Fruit fly (Drosophila melanogaster) whole organism, embryonic: ENCODE measurements around the gene Cyp18a1.

Source experiments
- CG10267 ChIP-seq: fragments of 200-800 bp; sonication (Bioruptor generic); optimal IDR thresholded peaks from 2 replicates; lab custom pipeline; 2018; ENCODE audit warnings: missing biosample characterization, mild to moderate bottlenecking, missing genetic modification characterization, moderate library complexity
- CG10431 ChIP-seq: fragments of 200-800 bp; sonication (Bioruptor generic); optimal IDR thresholded peaks from 3 replicates; lab custom pipeline; 2018; ENCODE audit warnings: missing biosample characterization, mild to moderate bottlenecking, missing genetic modification characterization
- CG10654 ChIP-seq: fragments of 200-800 bp; sonication (Bioruptor generic); optimal IDR thresholded peaks from 2 replicates; lab custom pipeline; 2016; ENCODE audit warnings: missing biosample characterization, missing genetic modification characterization
- CG12659 ChIP-seq: fragments of 200-800 bp; sonication (Bioruptor generic); optimal IDR thresholded peaks from 3 replicates; lab custom pipeline; 2017; ENCODE audit warnings: mild to moderate bottlenecking, missing biosample characterization, missing genetic modification reagents, missing genetic modification characterization
- CG12942 ChIP-seq: fragments of 200-800 bp; sonication (Bioruptor generic); optimal IDR thresholded peaks from 3 replicates; lab custom pipeline; 2016; ENCODE audit warnings: missing biosample characterization, missing genetic modification characterization
- CG13287 ChIP-seq: fragments of 200-800 bp; sonication (Bioruptor generic); IDR thresholded peaks from 2 replicates; pipeline ENCODE4 v1.3.6; 2022; ENCODE audit warnings: missing biosample characterization, missing genetic modification characterization; ENCODE audit not compliant: partially characterized antibody
- CG15479 ChIP-seq: fragments of 200-800 bp; sonication (Bioruptor generic); optimal IDR thresholded peaks from 3 replicates; lab custom pipeline; 2019; ENCODE audit warnings: missing biosample characterization, mild to moderate bottlenecking, missing genetic modification characterization, moderate library complexity
- CG15601 ChIP-seq: fragments of 200-800 bp; sonication (Bioruptor generic); optimal IDR thresholded peaks from 3 replicates; lab custom pipeline; 2019; ENCODE audit warnings: missing biosample characterization, mild to moderate bottlenecking, missing genetic modification characterization, moderate library complexity
- CG16815 ChIP-seq: fragments of 200-800 bp; sonication (Bioruptor generic); optimal IDR thresholded peaks from 3 replicates; lab custom pipeline; 2017; ENCODE audit warnings: missing biosample characterization, mild to moderate bottlenecking, missing genetic modification characterization
- CG2875 ChIP-seq: fragments of 200-800 bp; sonication (Bioruptor generic); optimal IDR thresholded peaks from 2 replicates; lab custom pipeline; 2017; ENCODE audit warnings: missing biosample characterization, mild to moderate bottlenecking, missing genetic modification characterization, missing genetic modification reagents
- CG31365 ChIP-seq: fragments of 200-800 bp; sonication (Bioruptor generic); optimal IDR thresholded peaks from 2 replicates; lab custom pipeline; 2018; ENCODE audit warnings: missing biosample characterization, mild to moderate bottlenecking, missing genetic modification characterization
- CG31388 ChIP-seq: fragments of 200-800 bp; sonication (Bioruptor generic); optimal IDR thresholded peaks from 2 replicates; lab custom pipeline; 2016; ENCODE audit warnings: missing biosample characterization, missing genetic modification characterization
- CG34376 ChIP-seq: fragments of 200-800 bp; sonication (Bioruptor generic); optimal IDR thresholded peaks from 2 replicates; lab custom pipeline; 2018; ENCODE audit warnings: missing biosample characterization, mild to moderate bottlenecking, missing genetic modification characterization
- CG42726 ChIP-seq: fragments of 200-800 bp; sonication (Bioruptor generic); IDR thresholded peaks from 2 replicates; pipeline ENCODE4 v1.3.6; 2022; ENCODE audit warnings: missing biosample characterization, missing genetic modification characterization; ENCODE audit not compliant: partially characterized antibody
- CG6654 ChIP-seq: fragments of 200-800 bp; sonication (Bioruptor generic); optimal IDR thresholded peaks from 2 replicates; lab custom pipeline; 2017; ENCODE audit warnings: missing biosample characterization, mild to moderate bottlenecking, missing genetic modification characterization
- CG7963 ChIP-seq: fragments of 200-800 bp; sonication (Bioruptor generic); IDR thresholded peaks from 3 replicates; pipeline ENCODE4 v1.3.6; 2022; ENCODE audit warnings: missing biosample characterization, missing genetic modification characterization; ENCODE audit not compliant: partially characterized antibody
- CG8944 ChIP-seq: fragments of 200-800 bp; sonication (Bioruptor generic); optimal IDR thresholded peaks from 3 replicates; lab custom pipeline; 2016; ENCODE audit warnings: missing biosample characterization, missing genetic modification characterization
- Dbx ChIP-seq: fragments of 200-800 bp; sonication (Bioruptor generic); IDR thresholded peaks from 3 replicates; pipeline ENCODE4 v1.3.6; 2022; ENCODE audit warnings: missing biosample characterization, missing genetic modification characterization
- Deaf1 ChIP-seq: fragments of 200-800 bp; optimal IDR thresholded peaks from 3 replicates; lab custom pipeline; 2019; ENCODE audit warnings: missing biosample characterization, mild to moderate bottlenecking, missing genetic modification characterization, moderate library complexity
- Dip3 ChIP-seq: fragments of 200-800 bp; sonication (Bioruptor generic); optimal IDR thresholded peaks from 3 replicates; lab custom pipeline; 2016; ENCODE audit warnings: missing biosample characterization, missing genetic modification characterization
- Dref ChIP-seq: fragments of 200-800 bp; sonication (Bioruptor generic); IDR thresholded peaks from 2 replicates; pipeline ENCODE4 v1.3.6; 2022; ENCODE audit warnings: missing biosample characterization, missing genetic modification characterization
- E2f2 ChIP-seq: fragments of 200-800 bp; sonication (Bioruptor generic); IDR thresholded peaks from 2 replicates; pipeline ENCODE4 v1.3.6; 2022; ENCODE audit warnings: missing biosample characterization, missing genetic modification characterization
- Eip74EF ChIP-seq, 2 experiments: fragments of 200-800 bp in 1 of 2; fragments of >200 bp in 1 of 2; sonication (Bioruptor generic) in 1 of 2; optimal IDR thresholded peaks; 2 replicates each; lab custom pipeline; 2017 to 2019; ENCODE audit warnings: missing biosample characterization in 2 of 2, missing genetic modification characterization in 2 of 2, mild to moderate bottlenecking in 1 of 2, moderate library complexity in 1 of 2
- HLH3B ChIP-seq: fragments of 200-800 bp; sonication (Bioruptor generic); IDR thresholded peaks from 2 replicates; pipeline ENCODE4 v1.3.6; 2022; ENCODE audit warnings: missing biosample characterization, missing genetic modification characterization
- HmgZ ChIP-seq: fragments of 200-800 bp; sonication (Bioruptor generic); optimal IDR thresholded peaks from 2 replicates; lab custom pipeline; 2018; ENCODE audit warnings: missing biosample characterization, mild to moderate bottlenecking, missing genetic modification characterization
- MESR4 ChIP-seq: fragments of 200-800 bp; sonication (Bioruptor generic); optimal IDR thresholded peaks from 2 replicates; lab custom pipeline; 2018; ENCODE audit warnings: missing biosample characterization, mild to moderate bottlenecking, missing genetic modification characterization, moderate library complexity
- Meics ChIP-seq: fragments of 200-800 bp; sonication (Bioruptor generic); optimal IDR thresholded peaks from 2 replicates; lab custom pipeline; 2017; ENCODE audit warnings: missing biosample characterization, mild to moderate bottlenecking, missing genetic modification characterization
- Sry-δ ChIP-seq: fragments of 200-800 bp; sonication (Bioruptor generic); optimal IDR thresholded peaks from 2 replicates; lab custom pipeline; 2016; ENCODE audit warnings: missing biosample characterization, missing genetic modification characterization
- TFAM ChIP-seq: fragments of 200-800 bp; sonication (Bioruptor generic); optimal IDR thresholded peaks from 2 replicates; lab custom pipeline; 2017; ENCODE audit warnings: missing biosample characterization, missing genetic modification characterization, inconsistent platforms
- aop ChIP-seq: fragments of 200-800 bp; sonication (Bioruptor generic); IDR thresholded peaks from 2 replicates; pipeline ENCODE4 v1.3.6; 2022; ENCODE audit warnings: missing biosample characterization, missing genetic modification characterization
- ash1 ChIP-seq: fragments of 200-800 bp; sonication (Bioruptor generic); optimal IDR thresholded peaks from 2 replicates; lab custom pipeline; 2018; ENCODE audit warnings: missing biosample characterization, mild to moderate bottlenecking, missing genetic modification characterization
- dpn ChIP-seq, 2 experiments: fragments of 200-800 bp; sonication (Bioruptor generic); optimal IDR thresholded peaks; 3 replicates each; lab custom pipeline; 2016; ENCODE audit warnings: missing biosample characterization in 2 of 2, missing genetic modification characterization in 2 of 2
- eve ChIP-seq, 2 experiments: fragments of >200 bp; optimal IDR thresholded peaks; 2 replicates each; lab custom pipeline; 2017; ENCODE audit warnings: missing biosample characterization in 2 of 2, missing genetic modification characterization in 2 of 2
- gcm ChIP-seq: fragments of 200-800 bp; sonication (Bioruptor generic); optimal IDR thresholded peaks from 2 replicates; lab custom pipeline; 2019; ENCODE audit warnings: missing biosample characterization, mild to moderate bottlenecking, missing genetic modification characterization, moderate library complexity
- grau ChIP-seq: fragments of 200-800 bp; optimal IDR thresholded peaks from 3 replicates; lab custom pipeline; 2019; ENCODE audit warnings: missing biosample characterization, mild to moderate bottlenecking, missing genetic modification characterization, moderate library complexity
- gro ChIP-seq: fragments of 200-800 bp; sonication (Bioruptor generic); optimal IDR thresholded peaks from 2 replicates; lab custom pipeline; 2016; ENCODE audit warnings: missing biosample characterization, missing genetic modification characterization
- jumu ChIP-seq: fragments of 200-800 bp; sonication (Bioruptor generic); optimal IDR thresholded peaks from 3 replicates; lab custom pipeline; 2016; ENCODE audit warnings: missing biosample characterization, missing genetic modification characterization
- knrl ChIP-seq: fragments of 200-800 bp; sonication (Bioruptor generic); IDR thresholded peaks from 3 replicates; pipeline ENCODE4 v1.3.6; 2022; ENCODE audit warnings: missing biosample characterization, missing genetic modification characterization; ENCODE audit not compliant: partially characterized antibody
- onecut ChIP-seq: fragments of 200-800 bp; sonication (Bioruptor generic); IDR thresholded peaks from 2 replicates; pipeline ENCODE4 v1.3.6; 2022; ENCODE audit warnings: missing biosample characterization, missing genetic modification characterization
- otp ChIP-seq: fragments of 200-800 bp; sonication (Bioruptor generic); IDR thresholded peaks from 3 replicates; pipeline ENCODE4, ENCODE4 v1.3.6; 2022; ENCODE audit warnings: missing biosample characterization, missing genetic modification characterization
- pb ChIP-seq: fragments of 200-800 bp; sonication (Bioruptor generic); optimal IDR thresholded peaks from 3 replicates; lab custom pipeline; 2016; ENCODE audit warnings: missing biosample characterization, missing genetic modification characterization
- phol ChIP-seq: fragments of 200-800 bp; sonication (Bioruptor generic); optimal IDR thresholded peaks from 3 replicates; lab custom pipeline; 2018; ENCODE audit warnings: missing biosample characterization, mild to moderate bottlenecking, missing genetic modification characterization, moderate library complexity
- pnt ChIP-seq: fragments of 200-800 bp; sonication (Bioruptor generic); optimal IDR thresholded peaks from 3 replicates; lab custom pipeline; 2016; ENCODE audit warnings: missing biosample characterization, missing genetic modification characterization
- run ChIP-seq: fragments of 200-800 bp; sonication (Bioruptor generic); optimal IDR thresholded peaks from 3 replicates; lab custom pipeline; 2018; ENCODE audit warnings: missing biosample characterization, mild to moderate bottlenecking, missing genetic modification characterization
- sc ChIP-seq, 3 experiments: fragments of >200 bp in 2 of 3; fragments of 200-800 bp in 1 of 3; sonication (Bioruptor generic) in 1 of 3; optimal IDR thresholded peaks; 2 replicates in 2 of 3; 3 replicates in 1 of 3; lab custom pipeline; 2017; ENCODE audit warnings: mild to moderate bottlenecking in 1 of 3, missing biosample characterization in 1 of 3, missing genetic modification characterization in 1 of 3, missing genetic modification reagents in 1 of 3
- schlank ChIP-seq: fragments of 200-800 bp; sonication (Bioruptor generic); optimal IDR thresholded peaks from 2 replicates; lab custom pipeline; 2018; ENCODE audit warnings: missing biosample characterization, mild to moderate bottlenecking, missing genetic modification characterization
- scrt ChIP-seq: fragments of 200-800 bp; sonication (Bioruptor generic); optimal IDR thresholded peaks from 2 replicates; lab custom pipeline; 2018; ENCODE audit warnings: missing biosample characterization, mild to moderate bottlenecking, missing genetic modification characterization, moderate library complexity
- twi ChIP-seq: fragments of 200-800 bp; optimal IDR thresholded peaks from 2 replicates; lab custom pipeline; 2019; ENCODE audit warnings: missing biosample characterization, mild to moderate bottlenecking, missing genetic modification characterization, moderate library complexity
- vnd ChIP-seq: fragments of 200-800 bp; sonication (Bioruptor generic); IDR thresholded peaks from 3 replicates; pipeline ENCODE4 v1.3.6; 2022; ENCODE audit warnings: missing biosample characterization, missing genetic modification characterization; ENCODE audit not compliant: partially characterized antibody
- wor ChIP-seq: fragments of 200-800 bp; sonication (Bioruptor generic); IDR thresholded peaks from 2 replicates; pipeline ENCODE4 v1.3.6; 2022; ENCODE audit warnings: missing biosample characterization, missing genetic modification characterization
- yki ChIP-seq: fragments of >200 bp; optimal IDR thresholded peaks from 3 replicates; lab custom pipeline; 2018

The Cyp18a1 gene

DNA sequence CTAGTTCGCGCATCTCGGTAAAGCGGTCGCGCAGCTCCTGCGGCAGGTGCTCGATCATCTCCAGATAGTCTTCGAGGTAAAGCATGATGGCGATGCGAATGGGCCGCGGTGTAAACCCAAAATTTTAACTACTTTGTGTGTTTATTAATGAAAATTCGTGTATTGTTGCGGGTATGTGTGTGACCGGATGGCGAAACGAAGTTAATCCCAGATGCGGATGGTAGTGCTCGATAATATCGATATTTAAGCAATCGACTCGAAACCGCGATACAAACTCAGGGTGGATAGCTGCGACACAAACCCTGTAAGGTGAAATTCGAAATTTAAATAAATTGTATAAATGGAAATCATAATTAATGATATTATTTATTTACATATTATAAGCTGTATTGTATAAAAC is 40.0 kb downstream of the Cyp18a1 start, which contains the start of gene Ing3 (continued):
- TF ChIP-seq CG15479 (GFP tag; lab: Kevin White, UChicago) (no peak), phol (tag; lab: Kevin White, UChicago) (peak; percentile 19), MESR4 (peak; percentile 64), HLH3B (GFP tag; lab: Robert Waterston, UW) (no peak), knrl (GFP tag; lab: Robert Waterston, UW) (peak; percentile 60), sc (optimal IDR thresholded peaks at IDR 0.05; lab: Kevin White, UChicago) (no peak), sc (GFP tag; optimal IDR thresholded peaks at IDR 0.05; lab: Kevin White, UChicago) (no peak), run (tag; lab: Kevin White, UChicago) (no peak), Meics (GFP tag; lab: Kevin White, UChicago) (no peak), Dref (GFP tag; lab: Robert Waterston, UW) (peak; percentile 86), CG10431 (GFP tag; lab: Kevin White, UChicago) (no peak), gro (GFP tag; lab: Kevin White, UChicago) (no peak), CG31365 (no peak), Dbx (GFP tag; lab: Robert Waterston, UW) (no peak), CG10654 (GFP tag; lab: Kevin White, UChicago) (no peak), TFAM (no peak), Eip74EF (GFP tag; optimal IDR thresholded peaks at IDR 0.05; lab: Kevin White, UChicago) (no peak), vnd (GFP tag; lab: Robert Waterston, UW) (peak; percentile 52; the same call in 1 of the 3 replicates), otp (GFP tag; lab: Robert Waterston, UW) (no peak), CG6654 (no peak), CG34376 (GFP tag; lab: Kevin White, UChicago) (no peak), yki (no peak), CG15601 (tag; lab: Kevin White, UChicago) (no peak), HmgZ (tag; lab: Kevin White, UChicago) (peak; percentile 30), CG7963 (GFP tag; lab: Robert Waterston, UW) (no peak), CG8944 (no peak), CG2875 (GFP tag; lab: Kevin White, UChicago) (no peak), scrt (GFP tag; lab: Kevin White, UChicago) (no peak), aop (no peak), onecut (GFP tag; lab: Robert Waterston, UW) (no peak), E2f2 (GFP tag; lab: Robert Waterston, UW) (peak; percentile 86), pb (GFP tag; lab: Kevin White, UChicago) (no peak), Dip3 (GFP tag; lab: Kevin White, UChicago) (no peak), CG16815 (no peak), CG31388 (GFP tag; lab: Kevin White, UChicago) (no peak), pnt (GFP tag; lab: Kevin White, UChicago) (no peak), CG42726 (GFP tag; lab: Robert Waterston, UW) (peak; percentile 50; the same call in 1 of the 2 replicates), Sry-δ (peak; percentile 67), CG12659 (peak; percentile 19), CG12942 (no peak), CG13287 (GFP tag; lab: Robert Waterston, UW) (peak; percentile 75), gcm (GFP tag; lab: Kevin White, UChicago) (no peak), dpn (GFP tag; optimal IDR thresholded peaks at IDR 0.05; lab: Kevin White, UChicago) (no peak), ash1 (GFP tag; lab: Kevin White, UChicago) (no peak), eve (GFP tag; optimal IDR thresholded peaks at IDR 0.05; lab: Kevin White, UChicago) (no peak), twi (tag; lab: Kevin White, UChicago) (no peak), jumu (GFP tag; lab: Kevin White, UChicago) (no peak), Deaf1 (tag; lab: Kevin White, UChicago) (no peak), CG10267 (tag; lab: Kevin White, UChicago) (peak; percentile 45), schlank (no peak), grau (tag; lab: Kevin White, UChicago) (no peak), wor (GFP tag; lab: Robert Waterston, UW) (no peak)
